Worm (Caenorhabditis elegans) whole organism, L3 larva: Measurements from ENCODE around the gene acr-3.

ENCODE experiments used
- ama-1 ChIP-seq: fragments of 150-350 bp; optimal IDR thresholded peaks from 2 replicates; lab custom pipeline; 2018
- ceh-16 ChIP-seq: sonication (generic microtip); optimal IDR thresholded peaks from 2 replicates; lab custom pipeline; 2017; ENCODE audit warnings: missing biosample characterization, missing genetic modification characterization
- ceh-28 ChIP-seq: fragments of 150-350 bp; optimal IDR thresholded peaks from 2 replicates; lab custom pipeline; 2014; ENCODE audit warnings: missing biosample characterization, missing genetic modification reagents, missing genetic modification characterization
- ceh-82 ChIP-seq: fragments of 150-350 bp; optimal IDR thresholded peaks from 2 replicates; lab custom pipeline; 2014; ENCODE audit warnings: missing biosample characterization, missing genetic modification characterization
- ceh-9 ChIP-seq: sonication (generic microtip); optimal IDR thresholded peaks from 2 replicates; lab custom pipeline; 2018; ENCODE audit warnings: missing biosample characterization, missing genetic modification characterization
- daf-12 ChIP-seq: fragments of 150-350 bp; optimal IDR thresholded peaks from 2 replicates; lab custom pipeline; 2014; ENCODE audit warnings: missing biosample characterization, missing genetic modification reagents, missing genetic modification characterization
- egl-27 ChIP-seq: sonication (generic microtip); optimal IDR thresholded peaks from 4 replicates; lab custom pipeline; 2017; ENCODE audit warnings: missing biosample characterization, missing genetic modification reagents, missing genetic modification characterization
- egl-5 ChIP-seq: fragments of 150-350 bp; optimal IDR thresholded peaks from 2 replicates; lab custom pipeline; 2017; ENCODE audit warnings: missing biosample characterization, missing genetic modification reagents, missing genetic modification characterization, inconsistent platforms
- elt-1 ChIP-seq: fragments of 150-350 bp; optimal IDR thresholded peaks from 2 replicates; lab custom pipeline; 2014; ENCODE audit warnings: missing biosample characterization, missing genetic modification characterization
- elt-2 ChIP-seq: sonication (generic microtip); optimal IDR thresholded peaks from 2 replicates; lab custom pipeline; 2016; ENCODE audit warnings: missing genetic modification reagents, mild to moderate bottlenecking, missing genetic modification characterization, missing compliant biosample characterization
- elt-3 ChIP-seq, 3 experiments: fragments of 150-350 bp in 1 of 3; sonication (generic microtip) in 2 of 3; optimal IDR thresholded peaks; 2 replicates in 2 of 3; 4 replicates in 1 of 3; lab custom pipeline; 2014 to 2017; ENCODE audit warnings: missing biosample characterization in 3 of 3, missing genetic modification characterization in 3 of 3
- eor-1 ChIP-seq, 2 experiments: fragments of 150-350 bp; optimal IDR thresholded peaks; 2 replicates each; lab custom pipeline; 2014 to 2018; ENCODE audit warnings: missing biosample characterization in 2 of 2, missing genetic modification characterization in 2 of 2
- fkh-10 ChIP-seq: sonication (generic microtip); optimal IDR thresholded peaks from 2 replicates; lab custom pipeline; 2017; ENCODE audit warnings: missing biosample characterization, missing genetic modification reagents, missing genetic modification characterization
- fkh-2 ChIP-seq: fragments of 150-350 bp; optimal IDR thresholded peaks from 2 replicates; lab custom pipeline; 2014; ENCODE audit warnings: missing biosample characterization, missing genetic modification reagents, missing genetic modification characterization
- jun-1 ChIP-seq: fragments of 150-350 bp; optimal IDR thresholded peaks from 2 replicates; lab custom pipeline; 2014; ENCODE audit warnings: missing biosample characterization, missing genetic modification reagents, missing genetic modification characterization
- lin-39 ChIP-seq: fragments of 150-350 bp; optimal IDR thresholded peaks from 2 replicates; lab custom pipeline; 2018; ENCODE audit warnings: missing biosample characterization, missing genetic modification reagents, missing genetic modification characterization
- lsy-12 ChIP-seq: sonication (generic microtip); optimal IDR thresholded peaks from 2 replicates; lab custom pipeline; 2016; ENCODE audit warnings: mild to moderate bottlenecking, missing genetic modification characterization, missing compliant biosample characterization
- mdl-1 ChIP-seq: fragments of 150-350 bp; optimal IDR thresholded peaks from 2 replicates; lab custom pipeline; 2014; ENCODE audit warnings: missing biosample characterization, missing genetic modification characterization
- nfya-1 ChIP-seq: sonication (generic microtip); optimal IDR thresholded peaks from 2 replicates; lab custom pipeline; 2017; ENCODE audit warnings: missing genetic modification characterization, mild to moderate bottlenecking, missing compliant biosample characterization, antibody characterized with exemption, moderate library complexity; ENCODE audit not compliant: insufficient read depth
- nhr-11 ChIP-seq: fragments of 150-350 bp; optimal IDR thresholded peaks from 2 replicates; lab custom pipeline; 2014; ENCODE audit warnings: missing biosample characterization, missing genetic modification characterization
- nhr-12 ChIP-seq: fragments of 150-350 bp; optimal IDR thresholded peaks from 2 replicates; lab custom pipeline; 2014; ENCODE audit warnings: missing biosample characterization, missing genetic modification characterization
- nhr-23 ChIP-seq: fragments of 150-350 bp; optimal IDR thresholded peaks from 2 replicates; lab custom pipeline; 2014; ENCODE audit warnings: missing biosample characterization, missing genetic modification reagents, missing genetic modification characterization
- nhr-237 ChIP-seq: fragments of 150-350 bp; optimal IDR thresholded peaks from 2 replicates; lab custom pipeline; 2014; ENCODE audit warnings: missing biosample characterization, missing genetic modification characterization
- nhr-25 ChIP-seq: sonication (generic microtip); optimal IDR thresholded peaks from 2 replicates; lab custom pipeline; 2017; ENCODE audit warnings: missing biosample characterization, missing genetic modification characterization
- nhr-43 ChIP-seq: sonication (generic microtip); optimal IDR thresholded peaks from 2 replicates; lab custom pipeline; 2016; ENCODE audit warnings: mild to moderate bottlenecking, missing genetic modification characterization, missing compliant biosample characterization; ENCODE audit not compliant: poor library complexity, severe bottlenecking
- nhr-67 ChIP-seq: fragments of 150-350 bp; optimal IDR thresholded peaks from 2 replicates; lab custom pipeline; 2014; ENCODE audit warnings: missing biosample characterization, missing genetic modification characterization
- nhr-77 ChIP-seq: fragments of 150-350 bp; optimal IDR thresholded peaks from 2 replicates; lab custom pipeline; 2014; ENCODE audit warnings: missing biosample characterization, missing genetic modification characterization
- pha-4 ChIP-seq: fragments of 150-350 bp; optimal IDR thresholded peaks from 2 replicates; lab custom pipeline; 2014; ENCODE audit warnings: missing biosample characterization, missing genetic modification reagents, missing genetic modification characterization
- pqm-1 ChIP-seq: fragments of 150-350 bp; optimal IDR thresholded peaks from 2 replicates; lab custom pipeline; 2017; ENCODE audit warnings: missing biosample characterization, missing genetic modification characterization, inconsistent platforms
- skn-1 ChIP-seq: fragments of 150-350 bp; optimal IDR thresholded peaks from 2 replicates; lab custom pipeline; 2014; ENCODE audit warnings: missing biosample characterization, missing genetic modification characterization
- tbx-2 ChIP-seq: sonication (generic microtip); optimal IDR thresholded peaks from 2 replicates; lab custom pipeline; 2016; ENCODE audit warnings: mild to moderate bottlenecking, missing genetic modification characterization, missing compliant biosample characterization
- unc-39 ChIP-seq: sonication (generic microtip); optimal IDR thresholded peaks from 4 replicates; lab custom pipeline; 2017; ENCODE audit warnings: missing biosample characterization, missing genetic modification characterization
- ztf-11 ChIP-seq: fragments of 150-350 bp; optimal IDR thresholded peaks from 2 replicates; lab custom pipeline; 2014; ENCODE audit warnings: missing biosample characterization, missing genetic modification characterization
- ztf-4 ChIP-seq: fragments of 150-350 bp; optimal IDR thresholded peaks from 2 replicates; lab custom pipeline; 2014; ENCODE audit warnings: missing biosample characterization, missing genetic modification characterization

The acr-3 gene

DNA sequence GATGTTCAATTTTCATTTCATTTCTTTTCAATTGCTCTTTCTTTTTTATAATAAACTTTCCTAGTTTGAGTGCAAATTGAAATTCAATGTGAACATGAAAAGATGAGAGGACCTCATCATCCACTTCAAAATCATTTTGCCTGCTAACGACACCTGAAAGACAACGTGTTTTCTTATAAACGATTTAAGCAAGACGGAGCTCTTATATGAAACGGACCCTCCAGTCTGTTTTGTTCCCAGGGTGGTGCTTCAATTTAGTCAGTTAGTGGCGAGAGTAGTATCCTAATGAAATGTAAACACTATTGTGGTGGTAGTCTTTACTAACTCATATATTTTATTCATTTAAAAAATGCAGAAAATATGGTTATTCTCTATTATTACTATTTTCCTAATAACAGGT, at the start of gene acr-3:
Gene acr-3, plus strand, starts transcription at position 301 of the 400 bp plus-strand sequence.
- no peak for TF ChIP-seq daf-12
- no peak for TF ChIP-seq egl-5 (tag; lab: Kevin White, UChicago)
- TF ChIP-seq lin-39, result no peak
- TF ChIP-seq lsy-12 (tag; lab: Kevin White, UChicago), result no peak
- TF ChIP-seq elt-3 (tag; optimal IDR thresholded peaks at IDR 0.05; lab: Kevin White, UChicago), result no peak
- TF ChIP-seq ceh-28, result no peak

DNA sequence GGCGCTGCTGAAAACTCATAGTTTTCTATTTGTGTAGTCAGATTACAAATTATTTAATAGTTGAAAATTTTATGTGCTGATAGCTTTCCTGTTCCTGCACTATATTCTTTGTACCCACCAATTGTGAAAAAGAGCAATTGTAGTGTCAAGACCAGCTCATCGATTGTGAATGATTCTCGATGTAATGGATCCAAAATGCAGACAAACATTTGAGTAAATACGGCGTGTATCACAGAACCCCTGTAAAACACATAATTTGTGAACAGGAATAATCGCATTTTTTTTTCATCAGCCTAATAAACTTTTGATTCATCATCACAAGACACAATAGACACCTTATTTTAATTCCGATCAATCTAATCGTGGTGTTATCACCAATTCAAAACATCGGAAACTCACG, 47.1 kb upstream of the acr-3 start:
- TF ChIP-seq egl-27 (no peak), elt-2 (peak; percentile 50), egl-5 (tag; lab: Kevin White, UChicago) (no peak)

DNA sequence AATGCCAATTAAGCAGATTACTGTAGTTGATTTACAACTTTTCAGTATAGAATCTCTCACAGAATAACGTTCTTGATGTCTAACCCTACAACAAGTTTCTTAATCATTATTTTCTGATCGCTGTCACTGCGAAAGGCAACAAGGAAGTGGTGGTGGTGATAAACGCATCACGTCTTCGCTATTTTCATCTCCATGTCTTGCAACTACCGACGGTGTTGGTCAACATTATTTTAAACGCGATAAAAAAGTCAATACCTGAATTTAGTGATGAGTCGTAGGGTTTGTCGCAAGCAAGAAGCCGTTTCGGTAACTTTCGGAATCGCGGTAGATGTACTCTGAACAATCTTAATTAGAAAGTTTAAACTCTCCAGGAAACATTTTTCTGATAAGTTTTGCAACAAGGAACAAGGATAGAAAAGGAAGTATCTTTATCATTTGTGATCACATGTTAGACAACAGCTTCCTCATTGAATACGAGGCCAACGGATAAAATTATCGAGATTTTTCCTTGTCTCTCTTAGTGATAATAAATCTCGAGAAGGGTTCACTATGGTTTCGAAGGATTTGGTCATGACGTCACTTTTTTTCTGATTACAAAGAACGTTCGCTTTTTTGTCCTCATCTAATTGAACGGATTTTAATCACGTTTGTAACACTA, 45.4 kb upstream of the acr-3 start:
- TF ChIP-seq nhr-25 (tag; lab: Kevin White, UChicago) (no peak), egl-5 (tag; lab: Kevin White, UChicago) (no peak), tbx-2 (tag; lab: Kevin White, UChicago) (peak; percentile 27), jun-1 (no peak), ceh-82 (tag; lab: Kevin White, UChicago) (no peak), ama-1 (peak; percentile 1), nhr-23 (tag; lab: Kevin White, UChicago) (peak; percentile 95), pha-4 (tag; lab: Kevin White, UChicago) (no peak), nhr-43 (tag; lab: Kevin White, UChicago) (peak; percentile 42), egl-27 (peak; percentile 36), eor-1 (tag; optimal IDR thresholded peaks at IDR 0.05; lab: Kevin White, UChicago) (no peak), nhr-12 (no peak), nhr-11 (tag; lab: Kevin White, UChicago) (no peak)
- TF ChIP-seq, all 47 proteins: peak for 5

DNA sequence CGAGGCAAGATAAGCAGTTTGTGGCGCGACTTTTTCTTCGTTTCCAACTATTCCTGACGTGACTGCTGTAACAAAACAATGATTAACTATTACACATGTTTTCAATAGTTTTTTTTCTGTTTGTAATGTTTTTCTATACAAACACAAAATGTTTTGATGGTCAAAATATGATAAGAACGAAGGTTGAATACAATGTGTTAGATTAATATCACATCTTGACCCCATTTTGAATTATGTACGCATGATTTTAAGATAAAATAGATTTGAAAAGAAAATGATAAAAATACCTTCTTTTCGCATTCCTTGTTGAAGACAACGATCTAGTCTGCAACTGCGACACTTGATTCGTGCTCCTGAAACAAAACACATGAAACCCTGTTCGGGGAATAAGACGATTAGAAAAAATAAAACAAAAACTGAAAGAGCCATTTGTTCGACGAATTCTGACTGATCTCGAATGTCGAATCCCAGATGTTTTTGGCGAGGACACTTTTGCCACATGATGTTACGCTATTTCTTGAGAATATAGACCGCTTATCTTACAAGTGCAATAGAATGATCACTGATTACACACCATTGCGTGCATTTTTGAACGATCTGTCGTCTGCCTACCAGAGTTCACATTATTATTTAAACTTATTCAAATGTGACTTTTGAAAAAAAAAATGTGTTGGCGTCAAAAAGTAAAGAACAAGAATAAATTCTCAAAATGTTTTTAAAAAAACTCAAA, 44.0 kb upstream of the acr-3 start:
- no peak for TF ChIP-seq ztf-4 (tag; lab: Kevin White, UChicago)
- no peak for TF ChIP-seq nhr-237 (tag; lab: Kevin White, UChicago)
- no peak for TF ChIP-seq nhr-67 (tag; lab: Kevin White, UChicago)
- TF ChIP-seq unc-39 (tag; lab: Kevin White, UChicago), result no peak
- TF ChIP-seq ceh-9 (tag; lab: Kevin White, UChicago), result no peak
- no peak for TF ChIP-seq skn-1 (tag; lab: Kevin White, UChicago)
- TF ChIP-seq egl-5 (tag; lab: Kevin White, UChicago), result no peak
- TF ChIP-seq nhr-43 (tag; lab: Kevin White, UChicago), result no peak
- peak; percentile 72 for TF ChIP-seq elt-2
- no peak for TF ChIP-seq mdl-1 (tag; lab: Kevin White, UChicago)
- TF ChIP-seq nhr-23 (tag; lab: Kevin White, UChicago), result no peak
- TF ChIP-seq lsy-12 (tag; lab: Kevin White, UChicago), result no peak
- no peak for TF ChIP-seq fkh-10
- no peak for TF ChIP-seq fkh-2 (tag; lab: Kevin White, UChicago)
- TF ChIP-seq ceh-16 (tag; lab: Kevin White, UChicago), result no peak
- no peak for TF ChIP-seq ama-1
- TF ChIP-seq elt-1 (tag; lab: Kevin White, UChicago), result peak; percentile 68
- TF ChIP-seq nhr-11 (tag; lab: Kevin White, UChicago), result no peak
- no peak for TF ChIP-seq ztf-11 (tag; lab: Kevin White, UChicago)
- TF ChIP-seq ceh-82 (tag; lab: Kevin White, UChicago), result no peak
- peak; percentile 53 for TF ChIP-seq pqm-1 (tag; lab: Kevin White, UChicago)
- TF ChIP-seq nfya-1 (tag; lab: Kevin White, UChicago), result peak; percentile 1
- TF ChIP-seq nhr-77 (tag; lab: Kevin White, UChicago), result no peak
- no peak for TF ChIP-seq ceh-28
